Fruit fly (Drosophila melanogaster) whole organism, adult: Measurements from ENCODE around the gene CG6686.
"Not testable (repeated sequence)": the region's sequence is repeated elsewhere in the genome, so short reads cannot be mapped to it uniquely, and the experiment has no call there.

Source experiments
- CG12768 ChIP-seq: fragments of 200-800 bp; sonication (Bioruptor generic); optimal IDR thresholded peaks from 2 replicates; lab custom pipeline; 2017; ENCODE audit warnings: missing biosample characterization, missing genetic modification characterization, mild to moderate bottlenecking, moderate library complexity, missing genetic modification reagents
- CG14711 ChIP-seq: fragments of 200-800 bp; sonication (Bioruptor generic); optimal IDR thresholded peaks from 2 replicates; lab custom pipeline; 2018; ENCODE audit warnings: missing biosample characterization, mild to moderate bottlenecking, missing genetic modification characterization, moderate library complexity
- CG1620 ChIP-seq: fragments of 200-800 bp; sonication (Bioruptor generic); optimal IDR thresholded peaks from 2 replicates; lab custom pipeline; 2016; ENCODE audit warnings: missing biosample characterization, missing genetic modification characterization
- CG5204 ChIP-seq: fragments of 200-800 bp; sonication (Bioruptor generic); optimal IDR thresholded peaks from 2 replicates; lab custom pipeline; 2016; ENCODE audit warnings: missing biosample characterization, missing genetic modification characterization
- toe ChIP-seq: fragments of 200-800 bp; sonication (Bioruptor generic); optimal IDR thresholded peaks from 2 replicates; lab custom pipeline; 2016; ENCODE audit warnings: missing biosample characterization, missing genetic modification characterization

- not testable (repeated sequence) for TF ChIP-seq CG12768 (GFP tag; lab: Kevin White, UChicago); CG14711; CG5204 (GFP tag; lab: Kevin White, UChicago); toe (GFP tag; lab: Kevin White, UChicago); CG1620 (GFP tag; lab: Kevin White, UChicago)
Observed at dm6 chr2L:11992602-11993001, 4.8 kb upstream of the CG6686 start, which contains the start of gene Ada1-2.
